Fruit fly (Drosophila melanogaster) whole organism, wandering third instar larva: ENCODE measurements around the gene CG5388.

Experiments used
- Abd-B ChIP-seq: fragments of >200 bp; optimal IDR thresholded peaks from 2 replicates; lab custom pipeline; 2017; ENCODE audit warnings: missing biosample characterization, missing genetic modification characterization
- CG32264 ChIP-seq: fragments of 200-800 bp; sonication (Bioruptor generic); optimal IDR thresholded peaks from 2 replicates; lab custom pipeline; 2016; ENCODE audit warnings: missing biosample characterization, missing genetic modification characterization
- Dfd ChIP-seq: fragments of >200 bp; optimal IDR thresholded peaks from 2 replicates; lab custom pipeline; 2017; ENCODE audit warnings: missing biosample characterization, missing genetic modification characterization
- Dif ChIP-seq: fragments of 200-275, 200-300 bp; sonication (Bioruptor generic); optimal IDR thresholded peaks from 2 replicates; lab custom pipeline; 2018; ENCODE audit warnings: missing biosample characterization, missing genetic modification characterization; ENCODE audit not compliant: partially characterized antibody
- OdsH ChIP-seq: fragments of 200-800 bp; sonication (Bioruptor generic); optimal IDR thresholded peaks from 2 replicates; lab custom pipeline; 2016; ENCODE audit warnings: missing biosample characterization, mild to moderate bottlenecking, missing genetic modification characterization
- brk ChIP-seq: fragments of 200-800 bp; sonication (Bioruptor generic); optimal IDR thresholded peaks from 2 replicates; lab custom pipeline; 2016; ENCODE audit warnings: missing biosample characterization, mild to moderate bottlenecking, missing genetic modification characterization
- jim ChIP-seq: fragments of 175-275, 200-325 bp; sonication (Bioruptor generic); optimal IDR thresholded peaks from 2 replicates; lab custom pipeline; 2016; ENCODE audit warnings: missing biosample characterization, mild to moderate bottlenecking, missing genetic modification characterization
- rgr ChIP-seq: fragments of 200-800 bp; sonication (Bioruptor generic); optimal IDR thresholded peaks from 3 replicates; lab custom pipeline; 2016; ENCODE audit warnings: missing biosample characterization, mild to moderate bottlenecking, missing genetic modification characterization

DNA sequence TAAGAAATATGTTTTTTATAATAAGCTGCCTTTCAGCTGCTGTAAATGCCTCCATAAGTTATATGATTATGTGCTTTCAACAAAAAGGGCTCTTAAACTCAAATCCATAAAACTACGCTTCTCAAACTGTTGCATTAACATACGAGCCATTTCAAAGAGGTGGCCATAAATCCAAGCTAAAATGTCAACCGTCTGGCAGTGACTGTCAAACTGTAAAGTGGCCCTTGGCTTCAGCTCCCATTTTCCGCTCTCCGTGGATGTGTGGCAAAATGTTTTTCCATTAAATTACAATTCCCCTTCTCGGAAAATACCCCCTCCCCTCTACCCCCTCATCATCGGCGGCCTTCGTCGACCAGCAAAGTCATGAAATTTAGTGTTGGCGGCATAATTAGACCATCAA, 2.6 kb upstream of the CG5388 start:
- TF ChIP-seq brk (GFP tag; lab: Kevin White, UChicago), result no peak
- no peak for TF ChIP-seq Dif
- no peak for TF ChIP-seq CG32264
- TF ChIP-seq jim (GFP tag; lab: Kevin White, UChicago), result no peak
- TF ChIP-seq Abd-B (GFP tag; lab: Kevin White, UChicago), result no peak
- TF ChIP-seq rgr (GFP tag; lab: Kevin White, UChicago), result no peak
- no peak for TF ChIP-seq Dfd (GFP tag; lab: Kevin White, UChicago)
- TF ChIP-seq OdsH (GFP tag; lab: Kevin White, UChicago), result no peak
